Worm (Caenorhabditis elegans) whole organism, young adult: ENCODE measurements around the gene mom-1.

Experiments used
- B0019.2 ChIP-seq: fragments of 200-800 bp; sonication (Bioruptor generic); conservative IDR thresholded peaks from 2 replicates; pipeline ENCODE4 v1.3.6; 2022; ENCODE audit warnings: missing genetic modification reagents, missing genetic modification characterization, missing compliant biosample characterization
- B0261.1 ChIP-seq: sonication (generic microtip); optimal IDR thresholded peaks from 2 replicates; lab custom pipeline; 2016; ENCODE audit warnings: mild to moderate bottlenecking, missing genetic modification characterization, moderate library complexity, missing compliant biosample characterization
- F22D6.2 ChIP-seq: sonication (generic microtip); optimal IDR thresholded peaks from 2 replicates; lab custom pipeline; 2016; ENCODE audit warnings: mild to moderate bottlenecking, missing genetic modification characterization, missing compliant biosample characterization
- F23B12.7 ChIP-seq: sonication (generic microtip); optimal IDR thresholded peaks from 2 replicates; lab custom pipeline; 2017; ENCODE audit warnings: missing genetic modification characterization, mild to moderate bottlenecking, missing compliant biosample characterization, antibody characterized with exemption, moderate library complexity; ENCODE audit not compliant: insufficient read depth
- K11D2.4 ChIP-seq: fragments of 200-800 bp; sonication (Bioruptor generic); IDR thresholded peaks from 2 replicates; pipeline ENCODE4 v1.3.6; 2022; ENCODE audit warnings: missing genetic modification reagents, missing genetic modification characterization, missing compliant biosample characterization
- T07F8.4 ChIP-seq: sonication (generic microtip); optimal IDR thresholded peaks from 2 replicates; lab custom pipeline; 2016; ENCODE audit warnings: mild to moderate bottlenecking, missing genetic modification characterization, moderate library complexity, missing compliant biosample characterization
- T26A5.8 ChIP-seq: sonication (generic microtip); optimal IDR thresholded peaks from 2 replicates; lab custom pipeline; 2016; ENCODE audit warnings: missing genetic modification characterization, missing compliant biosample characterization
- Y53G8AR.9 ChIP-seq: fragments of 200-800 bp; sonication (Bioruptor generic); conservative IDR thresholded peaks from 2 replicates; pipeline ENCODE4 v1.3.6; 2022; ENCODE audit warnings: missing genetic modification reagents, missing genetic modification characterization, missing compliant biosample characterization
- Y56A3A.18 ChIP-seq: fragments of 200-800 bp; sonication (Bioruptor generic); IDR thresholded peaks from 2 replicates; pipeline ENCODE4 v1.3.6; 2022; ENCODE audit warnings: missing genetic modification reagents, missing genetic modification characterization, missing compliant biosample characterization
- Y79H2A.3 ChIP-seq: fragments of 200-800 bp; sonication (Bioruptor generic); conservative IDR thresholded peaks from 2 replicates; pipeline ENCODE4 v1.3.6; 2022; ENCODE audit warnings: missing genetic modification reagents, missing genetic modification characterization, missing compliant biosample characterization
- Y95B8A.8 ChIP-seq: fragments of 200-800 bp; sonication (Bioruptor generic); IDR thresholded peaks from 2 replicates; pipeline ENCODE4 v1.3.6; 2022; ENCODE audit warnings: missing genetic modification reagents, missing genetic modification characterization, missing compliant biosample characterization
- ZK185.1 ChIP-seq: sonication (generic microtip); optimal IDR thresholded peaks from 2 replicates; lab custom pipeline; 2016; ENCODE audit warnings: mild to moderate bottlenecking, missing genetic modification characterization, missing compliant biosample characterization; ENCODE audit not compliant: poor library complexity, severe bottlenecking
- akir-1 ChIP-seq: fragments of 200-800 bp; sonication (Bioruptor generic); optimal IDR thresholded peaks from 2 replicates; lab custom pipeline; 2018; ENCODE audit warnings: mild to moderate bottlenecking, missing genetic modification characterization, moderate library complexity, missing compliant biosample characterization
- aptf-2 ChIP-seq: fragments of 200-800 bp; sonication (Bioruptor generic); conservative IDR thresholded peaks from 2 replicates; pipeline ENCODE4 v1.3.6; 2022; ENCODE audit warnings: missing genetic modification reagents, missing genetic modification characterization, missing compliant biosample characterization
- atf-7 ChIP-seq: sonication (generic microtip); optimal IDR thresholded peaks from 2 replicates; lab custom pipeline; 2017; ENCODE audit warnings: mild to moderate bottlenecking, missing genetic modification characterization, missing compliant biosample characterization
- attf-3 ChIP-seq: fragments of 200-800 bp; sonication (Bioruptor generic); conservative IDR thresholded peaks from 2 replicates; pipeline ENCODE4 v1.3.6; 2022; ENCODE audit warnings: missing genetic modification reagents, missing genetic modification characterization, missing compliant biosample characterization
- ccch-3 ChIP-seq: fragments of 200-800 bp; sonication (Bioruptor generic); optimal IDR thresholded peaks from 2 replicates; lab custom pipeline; 2018; ENCODE audit warnings: mild to moderate bottlenecking, missing genetic modification characterization, missing compliant biosample characterization
- ceh-100 ChIP-seq: fragments of 200-800 bp; sonication (Bioruptor generic); IDR thresholded peaks from 2 replicates; pipeline ENCODE4 v1.3.6; 2022; ENCODE audit warnings: missing genetic modification reagents, missing genetic modification characterization, missing compliant biosample characterization
- ceh-79 ChIP-seq: sonication (generic microtip); optimal IDR thresholded peaks from 2 replicates; lab custom pipeline; 2017; ENCODE audit warnings: mild to moderate bottlenecking, missing genetic modification characterization, missing compliant biosample characterization
- efl-1 ChIP-seq: fragments of 150-350 bp; optimal IDR thresholded peaks from 2 replicates; lab custom pipeline; 2014; ENCODE audit warnings: missing biosample characterization, missing genetic modification reagents, missing genetic modification characterization
- egl-18 ChIP-seq: fragments of 200-800 bp; sonication (Bioruptor generic); IDR thresholded peaks from 2 replicates; pipeline ENCODE4 v1.3.6; 2022; ENCODE audit warnings: missing genetic modification reagents, missing genetic modification characterization, missing compliant biosample characterization
- egl-44 ChIP-seq: fragments of 200-800 bp; sonication (Bioruptor generic); IDR thresholded peaks from 2 replicates; pipeline ENCODE4 v1.3.6; 2022; ENCODE audit warnings: missing genetic modification reagents, missing genetic modification characterization, missing compliant biosample characterization
- egrh-3 ChIP-seq: fragments of 200-800 bp; sonication (Bioruptor generic); IDR thresholded peaks from 2 replicates; pipeline ENCODE4 v1.3.6; 2022; ENCODE audit warnings: missing genetic modification reagents, missing genetic modification characterization, missing compliant biosample characterization
- ekl-4 ChIP-seq: fragments of 200-800 bp; sonication (Bioruptor generic); IDR thresholded peaks from 2 replicates; pipeline ENCODE4 v1.3.6; 2022; ENCODE audit warnings: missing genetic modification reagents, missing genetic modification characterization, missing compliant biosample characterization
- ets-4 ChIP-seq: fragments of 200-800 bp; sonication (Bioruptor generic); optimal IDR thresholded peaks from 2 replicates; lab custom pipeline; 2018; ENCODE audit warnings: mild to moderate bottlenecking, missing genetic modification characterization, missing compliant biosample characterization
- gei-17 ChIP-seq: fragments of 200-800 bp; sonication (Bioruptor generic); optimal IDR thresholded peaks from 2 replicates; lab custom pipeline; 2018; ENCODE audit warnings: mild to moderate bottlenecking, missing genetic modification characterization, missing compliant biosample characterization
- him-1 ChIP-seq: sonication (generic microtip); optimal IDR thresholded peaks from 2 replicates; lab custom pipeline; 2016; ENCODE audit warnings: missing genotype, missing genetic modification reagents, missing genetic modification characterization, missing compliant biosample characterization
- hrde-1 ChIP-seq: sonication (generic microtip); optimal IDR thresholded peaks from 2 replicates; lab custom pipeline; 2016; ENCODE audit warnings: missing genetic modification characterization, mild to moderate bottlenecking, missing compliant biosample characterization, moderate library complexity, missing genotype, missing genetic modification reagents, borderline replicate concordance
- let-526 ChIP-seq: fragments of 200-800 bp; sonication (Bioruptor generic); IDR thresholded peaks from 2 replicates; pipeline ENCODE4 v1.3.6; 2022; ENCODE audit warnings: missing genetic modification reagents, missing genetic modification characterization, missing compliant biosample characterization
- lin-40 ChIP-seq: sonication (generic microtip); optimal IDR thresholded peaks from 2 replicates; lab custom pipeline; 2016; ENCODE audit warnings: missing genetic modification characterization, mild to moderate bottlenecking, missing compliant biosample characterization, missing genotype, missing genetic modification reagents
- lir-1 ChIP-seq: fragments of 200-800 bp; sonication (Bioruptor generic); conservative IDR thresholded peaks from 2 replicates; pipeline ENCODE4 v1.3.6; 2022; ENCODE audit warnings: missing genetic modification reagents, missing genetic modification characterization, missing compliant biosample characterization
- mcd-1 ChIP-seq: fragments of 200-800 bp; sonication (Bioruptor generic); IDR thresholded peaks from 2 replicates; pipeline ENCODE4 v1.3.6; 2022; ENCODE audit warnings: missing genetic modification reagents, missing genetic modification characterization, missing compliant biosample characterization
- mes-4 ChIP-seq: sonication (generic microtip); optimal IDR thresholded peaks from 2 replicates; lab custom pipeline; 2016; ENCODE audit warnings: missing genotype, missing genetic modification characterization, missing compliant biosample characterization
- nfya-1 ChIP-seq: sonication (generic microtip); optimal IDR thresholded peaks from 2 replicates; lab custom pipeline; 2017; ENCODE audit warnings: antibody characterized with exemption, missing compliant biosample characterization, missing genetic modification characterization, borderline replicate concordance; ENCODE audit not compliant: insufficient read depth
- pbrm-1 ChIP-seq: fragments of 200-800 bp; sonication (Bioruptor generic); IDR thresholded peaks from 2 replicates; pipeline ENCODE4 v1.3.6; 2022; ENCODE audit warnings: missing genetic modification reagents, missing genetic modification characterization, missing compliant biosample characterization
- repo-1 ChIP-seq: sonication (generic microtip); optimal IDR thresholded peaks from 2 replicates; lab custom pipeline; 2017; ENCODE audit warnings: mild to moderate bottlenecking, missing genetic modification characterization, missing compliant biosample characterization
- snpc-3.4 ChIP-seq: sonication (generic microtip); optimal IDR thresholded peaks from 2 replicates; lab custom pipeline; 2017; ENCODE audit warnings: missing genetic modification characterization, mild to moderate bottlenecking, missing compliant biosample characterization, antibody characterized with exemption, moderate library complexity, missing genotype, missing genetic modification reagents
- sptf-2 ChIP-seq: fragments of 200-800 bp; sonication (Bioruptor generic); optimal IDR thresholded peaks from 2 replicates; lab custom pipeline; 2018; ENCODE audit warnings: mild to moderate bottlenecking, missing genetic modification characterization, missing compliant biosample characterization
- tbp1 ChIP-seq: fragments of 200-800 bp; sonication (Bioruptor generic); optimal IDR thresholded peaks from 2 replicates; lab custom pipeline; 2018; ENCODE audit warnings: mild to moderate bottlenecking, missing genetic modification characterization, missing compliant biosample characterization
- tbx-9 ChIP-seq: sonication (generic microtip); optimal IDR thresholded peaks from 2 replicates; lab custom pipeline; 2016; ENCODE audit warnings: borderline replicate concordance, missing genetic modification characterization, inconsistent platforms, missing compliant biosample characterization
- tlf-1 ChIP-seq: fragments of 200-800 bp; sonication (Bioruptor generic); optimal IDR thresholded peaks from 2 replicates; lab custom pipeline; 2018; ENCODE audit warnings: mild to moderate bottlenecking, missing genetic modification characterization, missing compliant biosample characterization
- unc-130 ChIP-seq: sonication (generic microtip); optimal IDR thresholded peaks from 2 replicates; lab custom pipeline; 2016; ENCODE audit warnings: missing genetic modification reagents, missing genetic modification characterization, missing compliant biosample characterization
- xnd-1 ChIP-seq: sonication (generic microtip); optimal IDR thresholded peaks from 2 replicates; lab custom pipeline; 2016; ENCODE audit warnings: missing genotype, missing genetic modification reagents, missing genetic modification characterization, missing compliant biosample characterization
- zim-3 ChIP-seq: sonication (generic microtip); optimal IDR thresholded peaks from 2 replicates; lab custom pipeline; 2017; ENCODE audit warnings: mild to moderate bottlenecking, missing genetic modification characterization, moderate library complexity, missing compliant biosample characterization
- ztf-22 ChIP-seq: fragments of 200-800 bp; sonication (Bioruptor generic); optimal IDR thresholded peaks from 2 replicates; lab custom pipeline; 2018; ENCODE audit warnings: mild to moderate bottlenecking, missing genetic modification characterization, moderate library complexity, missing compliant biosample characterization
- ztf-26 ChIP-seq: sonication (generic microtip); optimal IDR thresholded peaks from 2 replicates; lab custom pipeline; 2017; ENCODE audit warnings: missing genetic modification characterization, missing compliant biosample characterization
- ztf-6 ChIP-seq: fragments of 200-800 bp; sonication (Bioruptor generic); IDR thresholded peaks from 2 replicates; pipeline ENCODE4 v1.3.6; 2022; ENCODE audit warnings: missing genetic modification reagents, missing genetic modification characterization, missing compliant biosample characterization

Gene mom-1

DNA sequence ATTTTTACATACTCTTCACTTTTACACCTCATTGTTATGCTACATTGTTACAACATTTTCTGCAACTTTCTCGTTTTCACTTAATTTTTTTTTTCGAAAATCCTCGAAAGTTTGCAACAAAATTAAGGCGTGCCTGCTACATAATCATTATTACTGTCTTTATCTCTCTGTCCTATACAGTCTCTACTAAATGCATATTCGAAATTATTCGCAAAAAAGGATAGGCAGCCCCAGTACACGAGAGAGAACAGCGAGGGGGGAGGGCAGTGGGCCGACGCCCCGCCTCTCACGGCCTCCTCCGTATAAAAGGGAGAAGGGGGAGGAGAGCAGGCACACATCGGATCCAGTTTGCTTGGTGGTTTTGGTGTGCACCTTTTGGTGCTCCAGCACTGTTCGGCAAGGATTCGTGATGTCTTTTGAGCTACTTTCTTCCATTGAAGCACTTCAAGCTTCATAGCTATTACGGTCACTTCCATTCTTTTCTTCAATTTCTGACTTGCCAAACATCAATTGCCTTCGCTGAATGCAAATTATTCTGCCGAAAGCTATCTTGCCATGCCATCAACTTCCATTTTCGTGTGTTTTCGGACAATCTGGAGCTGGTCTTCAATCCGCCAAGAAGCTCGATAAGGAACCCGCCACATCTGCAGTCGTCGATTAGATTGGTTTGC, 40.8 kb upstream of the mom-1 start (continued):
- no peak for TF ChIP-seq F22D6.2 (tag; lab: Kevin White, UChicago)
- TF ChIP-seq pbrm-1 (GFP tag; lab: Robert Waterston, UW): peak; percentile 58
- TF ChIP-seq gei-17 (GFP tag; lab: Kevin White, UChicago): peak; percentile 66
- no peak for TF ChIP-seq attf-3 (GFP tag; lab: Robert Waterston, UW)
- no peak for TF ChIP-seq B0261.1
- no peak for TF ChIP-seq mes-4 (tag; lab: Kevin White, UChicago)
- TF ChIP-seq ZK185.1 (tag; lab: Kevin White, UChicago): no peak
- TF ChIP-seq efl-1 (GFP tag; lab: Kevin White, UChicago): no peak
- no peak for TF ChIP-seq lir-1 (GFP tag; lab: Robert Waterston, UW)
- TF ChIP-seq akir-1 (GFP tag; lab: Kevin White, UChicago): no peak
- 0 out of 2 replicates have a peak, but pooled peaks have one; percentile 52 for TF ChIP-seq Y53G8AR.9 (GFP tag; lab: Robert Waterston, UW)
- no peak for TF ChIP-seq T07F8.4 (tag; lab: Kevin White, UChicago)
- TF ChIP-seq zim-3 (tag; lab: Kevin White, UChicago): peak; percentile 45
- TF ChIP-seq Y95B8A.8 (GFP tag; lab: Robert Waterston, UW): 0 out of 2 replicates have a peak, but pooled peaks have one; percentile 47
- no peak for TF ChIP-seq ets-4
- no peak for TF ChIP-seq ceh-100 (GFP tag; lab: Robert Waterston, UW)
- TF ChIP-seq mcd-1 (GFP tag; lab: Robert Waterston, UW): peak; percentile 33
- TF ChIP-seq xnd-1 (tag; lab: Kevin White, UChicago): no peak
- peak; percentile 54 for TF ChIP-seq ztf-26 (tag; lab: Kevin White, UChicago)
- no peak for TF ChIP-seq ceh-79 (tag; lab: Kevin White, UChicago)
- no peak for TF ChIP-seq tbx-9 (tag; lab: Kevin White, UChicago)
- TF ChIP-seq unc-130 (GFP tag; lab: Kevin White, UChicago): no peak
- no peak for TF ChIP-seq F23B12.7 (tag; lab: Kevin White, UChicago)
- no peak for TF ChIP-seq Y79H2A.3 (GFP tag; lab: Robert Waterston, UW)
- TF ChIP-seq egl-44 (GFP tag; lab: Robert Waterston, UW): no peak
- TF ChIP-seq lin-40 (tag; lab: Kevin White, UChicago): peak; percentile 40
- TF ChIP-seq K11D2.4 (GFP tag; lab: Robert Waterston, UW): peak; percentile 48
- TF ChIP-seq snpc-3.4 (tag; lab: Kevin White, UChicago): no peak
- no peak for TF ChIP-seq ztf-6 (GFP tag; lab: Robert Waterston, UW)
- peak; percentile 8 for TF ChIP-seq atf-7
- TF ChIP-seq ekl-4 (GFP tag; lab: Robert Waterston, UW): no peak
- no peak for TF ChIP-seq egl-18
- TF ChIP-seq tbp1 (GFP tag; lab: Kevin White, UChicago): peak; percentile 53
- TF ChIP-seq nfya-1: no peak
- TF ChIP-seq him-1 (tag; lab: Kevin White, UChicago): no peak
- no peak for TF ChIP-seq tlf-1 (GFP tag; lab: Kevin White, UChicago)
- no peak for TF ChIP-seq ccch-3 (GFP tag; lab: Kevin White, UChicago)
- peak; percentile 27 for TF ChIP-seq repo-1 (tag; lab: Kevin White, UChicago)
- no peak for TF ChIP-seq T26A5.8 (tag; lab: Kevin White, UChicago)
- no peak for TF ChIP-seq sptf-2 (GFP tag; lab: Kevin White, UChicago)
- 0 out of 2 replicates have a peak, but pooled peaks have one; percentile 41 for TF ChIP-seq Y56A3A.18 (GFP tag; lab: Robert Waterston, UW)
- TF ChIP-seq ztf-22 (GFP tag; lab: Kevin White, UChicago): peak; percentile 26
- TF ChIP-seq B0019.2 (GFP tag; lab: Robert Waterston, UW): no peak
- TF ChIP-seq aptf-2 (GFP tag; lab: Robert Waterston, UW): no peak
- TF ChIP-seq hrde-1: no peak
- TF ChIP-seq let-526 (GFP tag; lab: Robert Waterston, UW): no peak
- peak; percentile 85 for TF ChIP-seq egrh-3
